Worm (Caenorhabditis elegans) whole organism, L4 larva: ENCODE measurements around the gene srw-12.
"Not testable (repeated sequence)": the region's sequence is repeated elsewhere in the genome, so short reads cannot be mapped to it uniquely, and the experiment has no call there.

Experiments used
- F26F4.8 ChIP-seq: fragments of 200-800 bp; sonication (Bioruptor generic); conservative IDR thresholded peaks from 2 replicates; pipeline ENCODE4 v1.3.6; 2022; ENCODE audit warnings: missing genetic modification characterization, missing compliant biosample characterization
- F49E8.2 ChIP-seq: sonication (generic microtip); optimal IDR thresholded peaks from 2 replicates; lab custom pipeline; 2016; ENCODE audit warnings: missing compliant biosample characterization, mild to moderate bottlenecking, missing genetic modification characterization, borderline replicate concordance
- R02D3.7 ChIP-seq: fragments of 150-350 bp; sonication (generic microtip); optimal IDR thresholded peaks from 3 replicates; lab custom pipeline; 2014; ENCODE audit warnings: missing biosample characterization, missing genetic modification characterization
- T26A8.4 ChIP-seq: fragments of 200-800 bp; sonication (Bioruptor generic); IDR thresholded peaks from 2 replicates; pipeline ENCODE4 v1.3.6; 2022; ENCODE audit warnings: missing genetic modification characterization, missing compliant biosample characterization
- Y105C5A.15 ChIP-seq: fragments of 200-800 bp; sonication (Bioruptor generic); IDR thresholded peaks from 2 replicates; pipeline ENCODE4 v1.3.6; 2022; ENCODE audit warnings: missing genetic modification characterization, missing compliant biosample characterization
- Y5F2A.4 ChIP-seq: fragments of 200-800 bp; sonication (Bioruptor generic); optimal IDR thresholded peaks from 2 replicates; lab custom pipeline; 2018; ENCODE audit warnings: mild to moderate bottlenecking, missing genetic modification characterization, missing compliant biosample characterization
- ZK337.2 ChIP-seq: fragments of 200-800 bp; sonication (Bioruptor generic); IDR thresholded peaks from 2 replicates; pipeline ENCODE4 v1.3.6; 2022; ENCODE audit warnings: missing genetic modification reagents, missing genetic modification characterization, missing compliant biosample characterization
- ZK546.5 ChIP-seq, 2 experiments: sonication (generic microtip); optimal IDR thresholded peaks; 2 replicates each; lab custom pipeline; 2017; ENCODE audit warnings: missing biosample characterization in 2 of 2, missing genetic modification characterization in 2 of 2
- aha-1 ChIP-seq: fragments of 150-350 bp; peaks from one replicate; lab custom pipeline; 2014; ENCODE audit warnings: missing biosample characterization, missing genetic modification characterization
- aly-2 ChIP-seq: sonication (generic microtip); optimal IDR thresholded peaks from 2 replicates; lab custom pipeline; 2018; ENCODE audit warnings: missing biosample characterization, missing genetic modification characterization
- ama-1 ChIP-seq: fragments of 150-350 bp; optimal IDR thresholded peaks from 2 replicates; lab custom pipeline; 2014; ENCODE audit warnings: inconsistent platforms, mixed read lengths
- attf-4 ChIP-seq: sonication (generic microtip); optimal IDR thresholded peaks from 3 replicates; lab custom pipeline; 2017; ENCODE audit warnings: missing biosample characterization, missing genetic modification characterization
- ces-1 ChIP-seq: fragments of 150-350 bp; sonication (generic microtip); optimal IDR thresholded peaks from 4 replicates; lab custom pipeline; 2014; ENCODE audit warnings: missing biosample characterization, missing genetic modification reagents, missing genetic modification characterization
- daf-19 ChIP-seq: fragments of 200-800 bp; sonication (Bioruptor generic); conservative IDR thresholded peaks from 2 replicates; pipeline ENCODE4 v1.3.6; 2022; ENCODE audit warnings: missing genetic modification characterization, missing compliant biosample characterization
- dpl-1 ChIP-seq: fragments of 150-350 bp; optimal IDR thresholded peaks from 2 replicates; lab custom pipeline; 2014; ENCODE audit warnings: missing biosample characterization, missing genetic modification reagents, missing genetic modification characterization
- duxl-1 ChIP-seq: sonication (generic microtip); optimal IDR thresholded peaks from 2 replicates; lab custom pipeline; 2016; ENCODE audit warnings: mild to moderate bottlenecking, missing genetic modification characterization, moderate library complexity, missing compliant biosample characterization; ENCODE audit not compliant: poor library complexity
- dve-1 ChIP-seq: sonication (generic microtip); optimal IDR thresholded peaks from 2 replicates; lab custom pipeline; 2017; ENCODE audit warnings: antibody characterized with exemption, mild to moderate bottlenecking, missing genetic modification characterization, missing compliant biosample characterization; ENCODE audit not compliant: insufficient read depth
- egl-27 ChIP-seq: sonication (generic microtip); optimal IDR thresholded peaks from 3 replicates; lab custom pipeline; 2017; ENCODE audit warnings: missing biosample characterization, missing genetic modification reagents, missing genetic modification characterization
- fkh-10 ChIP-seq: fragments of 150-350 bp; optimal IDR thresholded peaks from 2 replicates; lab custom pipeline; 2014; ENCODE audit warnings: missing biosample characterization, missing genetic modification reagents, missing genetic modification characterization
- fos-1 ChIP-seq: fragments of 150-350 bp; optimal IDR thresholded peaks from 2 replicates; lab custom pipeline; 2014; ENCODE audit warnings: missing biosample characterization, missing genetic modification characterization
- hlh-30 ChIP-seq: sonication (generic microtip); optimal IDR thresholded peaks from 2 replicates; lab custom pipeline; 2017; ENCODE audit warnings: antibody characterized with exemption, mild to moderate bottlenecking, missing genetic modification characterization, missing compliant biosample characterization; ENCODE audit not compliant: insufficient read depth
- hmg-1.1 ChIP-seq: fragments of 200-800 bp; sonication (Bioruptor generic); IDR thresholded peaks from 2 replicates; pipeline ENCODE4 v1.3.6; 2022; ENCODE audit warnings: missing genetic modification reagents, missing genetic modification characterization, missing compliant biosample characterization
- lin-39 ChIP-seq: fragments of 150-350 bp; optimal IDR thresholded peaks from 2 replicates; lab custom pipeline; 2014; ENCODE audit warnings: missing biosample characterization, missing genetic modification reagents, missing genetic modification characterization
- mdt-29 ChIP-seq: fragments of 200-800 bp; sonication (Bioruptor generic); IDR thresholded peaks from 2 replicates; pipeline ENCODE4 v1.3.6; 2022; ENCODE audit warnings: missing genetic modification reagents, missing genetic modification characterization, missing compliant biosample characterization
- mxl-2 ChIP-seq: fragments of 200-800 bp; sonication (Bioruptor generic); conservative IDR thresholded peaks from 2 replicates; pipeline ENCODE4 v1.3.6; 2022; ENCODE audit warnings: missing genetic modification reagents, missing genetic modification characterization, missing compliant biosample characterization
- nhr-102 ChIP-seq: sonication (generic microtip); optimal IDR thresholded peaks from 2 replicates; lab custom pipeline; 2016; ENCODE audit warnings: mild to moderate bottlenecking, missing genetic modification characterization, moderate library complexity, missing compliant biosample characterization
- nhr-48 ChIP-seq: sonication (generic microtip); optimal IDR thresholded peaks from 2 replicates; lab custom pipeline; 2016; ENCODE audit warnings: mild to moderate bottlenecking, missing genetic modification characterization, missing compliant biosample characterization
- nhr-77 ChIP-seq: fragments of 150-350 bp; optimal IDR thresholded peaks from 2 replicates; lab custom pipeline; 2014; ENCODE audit warnings: missing biosample characterization, missing genetic modification characterization
- pha-4 ChIP-seq, 2 experiments: fragments of 150-350 bp in 1 of 2; fragments of 200-800 bp in 1 of 2; sonication (Bioruptor generic) in 1 of 2; IDR thresholded peaks in 1 of 2; optimal IDR thresholded peaks in 1 of 2; 2 replicates each; pipeline versions ENCODE4 v1.3.6 to Lab custom; 2014 to 2022; ENCODE audit warnings: missing genetic modification characterization in 2 of 2, missing genetic modification reagents in 2 of 2, missing biosample characterization in 1 of 2, missing compliant biosample characterization in 1 of 2
- snpc-4 ChIP-seq: fragments of 150-350 bp; optimal IDR thresholded peaks from 2 replicates; lab custom pipeline; 2014; ENCODE audit warnings: missing biosample characterization, missing genetic modification characterization
- tra-1 ChIP-seq: fragments of 200-800 bp; sonication (Bioruptor generic); IDR thresholded peaks from 2 replicates; pipeline ENCODE4 v1.3.6; 2022; ENCODE audit warnings: missing genetic modification reagents, missing genetic modification characterization, missing compliant biosample characterization
- unc-130 ChIP-seq: sonication (generic microtip); optimal IDR thresholded peaks from 2 replicates; lab custom pipeline; 2016; ENCODE audit warnings: missing genetic modification reagents, missing genetic modification characterization, missing compliant biosample characterization
- unc-39 ChIP-seq: sonication (generic microtip); optimal IDR thresholded peaks from 2 replicates; lab custom pipeline; 2017; ENCODE audit warnings: missing biosample characterization, missing genetic modification characterization
- unc-62 ChIP-seq, 3 experiments: fragments of 150-350 bp in 1 of 3; sonication (generic microtip); optimal IDR thresholded peaks in 2 of 3; peaks in 1 of 3; 1 replicate in 1 of 3; 2 replicates in 2 of 3; lab custom pipeline; 2014 to 2017; ENCODE audit warnings: missing biosample characterization in 3 of 3, missing genetic modification characterization in 3 of 3, missing genetic modification reagents in 3 of 3, missing genotype in 1 of 3
- vab-7 ChIP-seq: fragments of 200-800 bp; sonication (Bioruptor generic); IDR thresholded peaks from 2 replicates; pipeline ENCODE4 v1.3.6; 2022; ENCODE audit warnings: missing genetic modification reagents, missing genetic modification characterization, missing compliant biosample characterization
- zag-1 ChIP-seq: fragments of 150-350 bp; optimal IDR thresholded peaks from 2 replicates; lab custom pipeline; 2014; ENCODE audit warnings: missing biosample characterization, missing genetic modification characterization
- zfp-2 ChIP-seq: sonication (generic microtip); optimal IDR thresholded peaks from 2 replicates; lab custom pipeline; 2016; ENCODE audit warnings: mild to moderate bottlenecking, missing genetic modification characterization, missing compliant biosample characterization
- zip-11 ChIP-seq: fragments of 200-800 bp; sonication (Bioruptor generic); IDR thresholded peaks from 2 replicates; pipeline ENCODE4 v1.3.6; 2022; ENCODE audit warnings: missing genetic modification characterization, missing compliant biosample characterization
- ztf-11 ChIP-seq: fragments of 150-350 bp; optimal IDR thresholded peaks from 2 replicates; lab custom pipeline; 2014; ENCODE audit warnings: missing biosample characterization, missing genetic modification characterization

Gene srw-12

ce11 chrV:15259049-15259448 is 20.6 kb upstream of the srw-12 start, which contains the start of gene srsx-37:
Gene srsx-37, minus strand, starts transcription at chrV:15259149.
- TF ChIP-seq lin-39 (tag; lab: Kevin White, UChicago) (no peak), ZK337.2 (GFP tag; lab: Robert Waterston, UW) (no peak), aha-1 (tag; lab: Kevin White, UChicago) (no peak)

- TF ChIP-seq unc-62 (GFP tag; optimal IDR thresholded peaks at IDR 0.05 in 1 of 2; lab: Kevin White, UChicago); unc-62 (tag; optimal IDR thresholded peaks at IDR 0.05; lab: Kevin White, UChicago); Y5F2A.4 (GFP tag; lab: Kevin White, UChicago); zfp-2: not testable (repeated sequence)
Observed at ce11 chrV:15256669-15257068, 18.2 kb upstream of the srw-12 start, which contains the start of gene srsx-39. Gene srsx-39, minus strand, starts transcription at chrV:15256769.

ce11 chrV:15253529-15253928 is 15.1 kb upstream of the srw-12 start, which contains the start of gene srbc-75:
Gene srbc-75, plus strand, starts transcription at chrV:15253829.
- TF ChIP-seq hmg-1.1 (GFP tag; lab: Robert Waterston, UW) (no peak), aha-1 (tag; lab: Kevin White, UChicago) (peak; percentile 54), unc-130 (GFP tag; lab: Kevin White, UChicago) (no peak)

ce11 chrV:15252082-15252481 is 13.6 kb upstream of the srw-12 start, which contains the start of gene srbc-76:
Gene srbc-76, plus strand, starts transcription at chrV:15252382.
- TF ChIP-seq egl-27 (tag; lab: Kevin White, UChicago) (no peak), Y105C5A.15 (no peak), tra-1 (GFP tag; lab: Robert Waterston, UW) (no peak), F26F4.8 (GFP tag; lab: Robert Waterston, UW) (no peak), ama-1 (lab: Kevin White, UChicago) (no peak), vab-7 (no peak), duxl-1 (tag; lab: Kevin White, UChicago) (no peak), Y5F2A.4 (GFP tag; lab: Kevin White, UChicago) (no peak), hlh-30 (no peak), dve-1 (tag; lab: Kevin White, UChicago) (no peak), fkh-10 (GFP tag; lab: Kevin White, UChicago) (no peak), attf-4 (no peak), nhr-77 (no peak), F49E8.2 (tag; lab: Kevin White, UChicago) (no peak), T26A8.4 (no peak), ztf-11 (no peak)

ce11 chrV:15250304-15250703 is 11.9 kb upstream of the srw-12 start, which contains the start of gene srd-28:
Gene srd-28, plus strand, starts transcription at chrV:15250604.
- TF ChIP-seq ces-1; snpc-4 (tag; lab: Kevin White, UChicago); mdt-29 (GFP tag; lab: Robert Waterston, UW): not testable (repeated sequence)

- no peak for TF ChIP-seq pha-4 (GFP tag; IDR thresholded peaks at IDR 0.05; lab: Robert Waterston, UW)
- no peak for TF ChIP-seq pha-4 (tag; optimal IDR thresholded peaks at IDR 0.05; lab: Kevin White, UChicago)
- no peak for TF ChIP-seq dpl-1 (GFP tag; lab: Kevin White, UChicago)
- TF ChIP-seq T26A8.4: no peak
- TF ChIP-seq R02D3.7: no peak
- TF ChIP-seq daf-19 (GFP tag; lab: Robert Waterston, UW): no peak
- TF ChIP-seq zag-1 (tag; lab: Kevin White, UChicago): no peak
- no peak for TF ChIP-seq nhr-102
- TF ChIP-seq Y5F2A.4 (GFP tag; lab: Kevin White, UChicago): no peak
- TF ChIP-seq fos-1: no peak
- TF ChIP-seq nhr-48 (tag; lab: Kevin White, UChicago): no peak
- no peak for TF ChIP-seq ZK546.5 (tag; optimal IDR thresholded peaks at IDR 0.05; lab: Kevin White, UChicago)
- no peak for TF ChIP-seq zip-11 (GFP tag; lab: Robert Waterston, UW)
- no peak for TF ChIP-seq unc-62 (GFP tag; optimal IDR thresholded peaks at IDR 0.05 in 1 of 2; lab: Kevin White, UChicago)
- TF ChIP-seq unc-62 (tag; optimal IDR thresholded peaks at IDR 0.05; lab: Kevin White, UChicago): no peak
- no peak for TF ChIP-seq mxl-2
- TF ChIP-seq unc-39 (tag; lab: Kevin White, UChicago): no peak
- TF ChIP-seq aly-2: no peak
- TF ChIP-seq, all 104 proteins: peak for 0
Observed at ce11 chrV:15244456-15244855, 6.0 kb upstream of the srw-12 start, which contains the start of gene kin-30. Gene kin-30, plus strand, starts transcription at chrV:15244756.
